Worm (Caenorhabditis elegans) whole organism, L1 larva: ENCODE measurements around the gene test-1.

ENCODE experiments used
- C04F5.9 ChIP-seq: sonication (generic microtip); optimal IDR thresholded peaks from 2 replicates; lab custom pipeline; 2016; ENCODE audit warnings: missing genetic modification characterization, missing compliant biosample characterization
- C16A3.4 ChIP-seq: fragments of 150-350 bp; optimal IDR thresholded peaks from 2 replicates; lab custom pipeline; 2014; ENCODE audit warnings: missing biosample characterization, missing genetic modification characterization
- C34B4.2 ChIP-seq: sonication (generic microtip); optimal IDR thresholded peaks from 2 replicates; lab custom pipeline; 2017; ENCODE audit warnings: mild to moderate bottlenecking, missing genetic modification characterization, missing compliant biosample characterization
- F16B12.6 ChIP-seq: fragments of 150-350 bp; optimal IDR thresholded peaks from 2 replicates; lab custom pipeline; 2014; ENCODE audit warnings: missing biosample characterization, missing genetic modification characterization
- aha-1 ChIP-seq: fragments of 150-350 bp; optimal IDR thresholded peaks from 2 replicates; lab custom pipeline; 2014; ENCODE audit warnings: missing biosample characterization, missing genetic modification characterization
- alr-1 ChIP-seq: fragments of 200-800 bp; sonication (Bioruptor generic); optimal IDR thresholded peaks from 2 replicates; lab custom pipeline; 2018; ENCODE audit warnings: borderline replicate concordance, mild to moderate bottlenecking, missing genetic modification characterization, missing compliant biosample characterization
- aly-2 ChIP-seq: fragments of 150-350 bp; optimal IDR thresholded peaks from 2 replicates; lab custom pipeline; 2014; ENCODE audit warnings: missing biosample characterization, missing genetic modification characterization
- ama-1 ChIP-seq: fragments of 150-350 bp; optimal IDR thresholded peaks from 2 replicates; lab custom pipeline; 2014
- ceh-63 ChIP-seq: fragments of 200-800 bp; sonication (Bioruptor generic); optimal IDR thresholded peaks from 2 replicates; lab custom pipeline; 2018; ENCODE audit warnings: mild to moderate bottlenecking, missing genetic modification characterization, missing compliant biosample characterization
- ceh-82 ChIP-seq, 3 experiments: fragments of 150-350 bp in 1 of 3; sonication (generic microtip) in 2 of 3; optimal IDR thresholded peaks; 2 replicates each; lab custom pipeline; 2014 to 2017; ENCODE audit warnings: missing biosample characterization in 3 of 3, missing genetic modification characterization in 3 of 3
- ceh-88 ChIP-seq: fragments of 200-800 bp; sonication (Bioruptor generic); IDR thresholded peaks from 2 replicates; pipeline ENCODE4 v1.3.6; 2022; ENCODE audit warnings: missing genetic modification characterization, missing compliant biosample characterization
- ces-1 ChIP-seq: fragments of 150-350 bp; optimal IDR thresholded peaks from 2 replicates; lab custom pipeline; 2014; ENCODE audit warnings: missing biosample characterization, missing genetic modification reagents, missing genetic modification characterization
- dpl-1 ChIP-seq, 3 experiments: fragments of 150-350 bp in 2 of 3; sonication (generic microtip) in 1 of 3; optimal IDR thresholded peaks; 2 replicates each; lab custom pipeline; 2014 to 2017; ENCODE audit warnings: missing biosample characterization in 3 of 3, missing genetic modification characterization in 3 of 3, missing genetic modification reagents in 3 of 3
- egl-13 ChIP-seq: sonication (generic microtip); optimal IDR thresholded peaks from 2 replicates; lab custom pipeline; 2016; ENCODE audit warnings: missing genotype, missing genetic modification reagents, missing genetic modification characterization, missing compliant biosample characterization
- elt-2 ChIP-seq: sonication (generic microtip); optimal IDR thresholded peaks from 2 replicates; lab custom pipeline; 2016; ENCODE audit warnings: missing genetic modification characterization, mild to moderate bottlenecking, inconsistent platforms, missing compliant biosample characterization, missing genetic modification reagents
- ets-5 ChIP-seq: fragments of 200-800 bp; sonication (Bioruptor generic); IDR thresholded peaks from 2 replicates; pipeline ENCODE4 v1.3.6; 2022; ENCODE audit warnings: missing genetic modification characterization, missing compliant biosample characterization
- fkh-4 ChIP-seq: sonication (generic microtip); optimal IDR thresholded peaks from 2 replicates; lab custom pipeline; 2016; ENCODE audit warnings: missing compliant biosample characterization, missing genetic modification characterization, borderline replicate concordance
- grh-1 ChIP-seq: fragments of 200-800 bp; sonication (Bioruptor generic); IDR thresholded peaks from 2 replicates; pipeline ENCODE4 v1.3.6; 2022; ENCODE audit warnings: missing genetic modification reagents, missing genetic modification characterization, missing compliant biosample characterization
- hlh-17 ChIP-seq: fragments of 200-800 bp; sonication (Bioruptor generic); optimal IDR thresholded peaks from 2 replicates; lab custom pipeline; 2018; ENCODE audit warnings: missing genetic modification characterization, mild to moderate bottlenecking, missing compliant biosample characterization, moderate library complexity, borderline replicate concordance
- hlh-4 ChIP-seq: sonication (generic microtip); optimal IDR thresholded peaks from 2 replicates; lab custom pipeline; 2016; ENCODE audit warnings: mild to moderate bottlenecking, missing genetic modification characterization, missing compliant biosample characterization
- hpl-2 ChIP-seq: fragments of 150-350 bp; optimal IDR thresholded peaks from 2 replicates; lab custom pipeline; 2014; ENCODE audit warnings: missing biosample characterization, missing genetic modification reagents, missing genetic modification characterization
- irx-1 ChIP-seq: sonication (generic microtip); optimal IDR thresholded peaks from 2 replicates; lab custom pipeline; 2016; ENCODE audit warnings: missing genetic modification characterization, missing compliant biosample characterization
- isw-1 ChIP-seq: fragments of 200-800 bp; sonication (Bioruptor generic); IDR thresholded peaks from 2 replicates; pipeline ENCODE4 v1.3.6; 2022; ENCODE audit warnings: missing genetic modification characterization, missing compliant biosample characterization
- lin-13 ChIP-seq: fragments of 150-350 bp; optimal IDR thresholded peaks from 2 replicates; lab custom pipeline; 2014; ENCODE audit warnings: missing biosample characterization, missing genetic modification reagents, missing genetic modification characterization
- lin-15B ChIP-seq: fragments of 150-350 bp; sonication (generic microtip); optimal IDR thresholded peaks from 3 replicates; lab custom pipeline; 2014; ENCODE audit warnings: missing biosample characterization, missing genetic modification characterization
- lsy-2 ChIP-seq, 2 experiments: fragments of 150-350 bp; optimal IDR thresholded peaks; 2 replicates each; lab custom pipeline; 2014; ENCODE audit warnings: missing biosample characterization in 2 of 2, missing genetic modification characterization in 2 of 2
- mab-9 ChIP-seq: fragments of 200-800 bp; sonication (Bioruptor generic); IDR thresholded peaks from 2 replicates; pipeline ENCODE4 v1.3.6; 2022; ENCODE audit warnings: missing genetic modification reagents, missing genetic modification characterization, missing compliant biosample characterization
- mef-2 ChIP-seq: fragments of 150-350 bp; optimal IDR thresholded peaks from 2 replicates; lab custom pipeline; 2014; ENCODE audit warnings: missing biosample characterization, missing genetic modification characterization
- mep-1 ChIP-seq: fragments of 150-350 bp; optimal IDR thresholded peaks from 2 replicates; lab custom pipeline; 2014; ENCODE audit warnings: missing biosample characterization, missing genetic modification characterization
- nhr-11 ChIP-seq: fragments of 150-350 bp; optimal IDR thresholded peaks from 2 replicates; lab custom pipeline; 2014; ENCODE audit warnings: missing biosample characterization, missing genetic modification characterization
- nhr-237 ChIP-seq: fragments of 150-350 bp; optimal IDR thresholded peaks from 2 replicates; lab custom pipeline; 2014; ENCODE audit warnings: missing biosample characterization, missing genetic modification characterization
- nhr-28 ChIP-seq: fragments of 150-350 bp; optimal IDR thresholded peaks from 2 replicates; lab custom pipeline; 2014; ENCODE audit warnings: missing biosample characterization, missing genetic modification characterization
- nhr-76 ChIP-seq: sonication (generic microtip); optimal IDR thresholded peaks from 2 replicates; lab custom pipeline; 2017; ENCODE audit warnings: missing biosample characterization, missing genetic modification characterization
- nhr-77 ChIP-seq: fragments of 150-350 bp; optimal IDR thresholded peaks from 2 replicates; lab custom pipeline; 2014; ENCODE audit warnings: missing biosample characterization, missing genetic modification characterization
- nhr-85 ChIP-seq: sonication (generic microtip); peaks from one replicate; lab custom pipeline; 2016; ENCODE audit warnings: missing genetic modification characterization, inconsistent platforms, missing compliant biosample characterization
- nhr-90 ChIP-seq: sonication (generic microtip); optimal IDR thresholded peaks from 2 replicates; lab custom pipeline; 2016; ENCODE audit warnings: mild to moderate bottlenecking, missing genetic modification characterization, missing compliant biosample characterization; ENCODE audit not compliant: poor library complexity
- pag-3 ChIP-seq: sonication (generic microtip); optimal IDR thresholded peaks from 2 replicates; lab custom pipeline; 2017; ENCODE audit warnings: missing genetic modification characterization, mild to moderate bottlenecking, missing compliant biosample characterization, antibody characterized with exemption, borderline replicate concordance; ENCODE audit not compliant: insufficient read depth
- pax-3 ChIP-seq: fragments of 200-800 bp; sonication (Bioruptor generic); optimal IDR thresholded peaks from 2 replicates; lab custom pipeline; 2018; ENCODE audit warnings: mild to moderate bottlenecking, missing genetic modification characterization, moderate library complexity, missing compliant biosample characterization
- pqm-1 ChIP-seq: sonication (generic microtip); optimal IDR thresholded peaks from 3 replicates; lab custom pipeline; 2017; ENCODE audit warnings: missing biosample characterization, missing genetic modification characterization
- snu-23 ChIP-seq: sonication (generic microtip); optimal IDR thresholded peaks from 2 replicates; lab custom pipeline; 2016; ENCODE audit warnings: missing genetic modification characterization, missing compliant biosample characterization
- sox-4 ChIP-seq: sonication (generic microtip); optimal IDR thresholded peaks from 2 replicates; lab custom pipeline; 2016; ENCODE audit warnings: missing genetic modification characterization, missing compliant biosample characterization
- sptf-1 ChIP-seq: fragments of 150-350 bp; optimal IDR thresholded peaks from 2 replicates; lab custom pipeline; 2014; ENCODE audit warnings: missing biosample characterization, missing genetic modification characterization
- sup-37 ChIP-seq: fragments of 200-800 bp; sonication (Bioruptor generic); optimal IDR thresholded peaks from 2 replicates; lab custom pipeline; 2018; ENCODE audit warnings: mild to moderate bottlenecking, missing genetic modification characterization, missing compliant biosample characterization
- tlp-1 ChIP-seq: fragments of 150-350 bp; optimal IDR thresholded peaks from 2 replicates; lab custom pipeline; 2014; ENCODE audit warnings: missing biosample characterization, missing genetic modification characterization
- unc-130 ChIP-seq: fragments of 150-350 bp; optimal IDR thresholded peaks from 2 replicates; lab custom pipeline; 2017; ENCODE audit warnings: missing biosample characterization, missing genetic modification characterization, inconsistent platforms
- unc-86 ChIP-seq: sonication (generic microtip); optimal IDR thresholded peaks from 2 replicates; lab custom pipeline; 2016; ENCODE audit warnings: missing genetic modification characterization, missing compliant biosample characterization
- unc-98 ChIP-seq: fragments of 200-800 bp; sonication (Bioruptor generic); IDR thresholded peaks from 2 replicates; pipeline ENCODE4 v1.3.6; 2022; ENCODE audit warnings: missing genetic modification characterization, missing compliant biosample characterization
- ztf-4 ChIP-seq: fragments of 150-350 bp; optimal IDR thresholded peaks from 2 replicates; lab custom pipeline; 2014; ENCODE audit warnings: missing biosample characterization, missing genetic modification characterization

test-1 gene

DNA sequence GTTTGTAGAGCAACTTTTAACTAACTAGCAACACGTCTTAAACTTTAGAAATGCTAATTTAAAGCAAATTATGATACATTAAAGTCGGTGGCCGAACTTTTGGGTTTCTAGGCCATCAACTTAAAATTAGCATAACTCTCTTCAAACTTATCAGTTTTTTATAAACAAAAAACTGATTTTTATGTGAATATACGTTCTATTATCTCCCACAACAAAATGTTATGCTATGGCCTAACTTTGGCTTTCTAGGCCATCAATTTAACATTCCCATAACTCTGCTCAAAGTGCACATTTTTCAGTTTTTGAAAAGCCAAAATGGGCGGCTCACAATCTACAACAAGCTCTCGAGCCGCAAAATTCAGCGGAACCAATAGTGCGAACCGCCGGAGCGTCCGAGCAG lies 38.5 kb downstream of the test-1 start, which contains the start of gene C54E4.1:
Gene C54E4.1, plus strand, starts transcription at position 301 of the 400 bp plus-strand sequence.
- TF ChIP-seq nhr-90 (tag; lab: Kevin White, UChicago) (no peak), hlh-17 (GFP tag; lab: Kevin White, UChicago) (no peak), snu-23 (GFP tag; lab: Kevin White, UChicago) (no peak), isw-1 (GFP tag; lab: Robert Waterston, UW) (no peak), alr-1 (tag; lab: Kevin White, UChicago) (no peak), ceh-63 (GFP tag; lab: Kevin White, UChicago) (no peak), lin-15B (tag; lab: Kevin White, UChicago) (no peak), pqm-1 (tag; lab: Kevin White, UChicago) (no peak), elt-2 (tag; lab: Kevin White, UChicago) (no peak), nhr-237 (tag; lab: Kevin White, UChicago) (no peak), grh-1 (no peak), ets-5 (GFP tag; lab: Robert Waterston, UW) (no peak), pax-3 (tag; lab: Kevin White, UChicago) (no peak), hlh-4 (tag; lab: Kevin White, UChicago) (no peak), egl-13 (tag; lab: Kevin White, UChicago) (no peak), mef-2 (tag; lab: Kevin White, UChicago) (no peak), tlp-1 (no peak)

DNA sequence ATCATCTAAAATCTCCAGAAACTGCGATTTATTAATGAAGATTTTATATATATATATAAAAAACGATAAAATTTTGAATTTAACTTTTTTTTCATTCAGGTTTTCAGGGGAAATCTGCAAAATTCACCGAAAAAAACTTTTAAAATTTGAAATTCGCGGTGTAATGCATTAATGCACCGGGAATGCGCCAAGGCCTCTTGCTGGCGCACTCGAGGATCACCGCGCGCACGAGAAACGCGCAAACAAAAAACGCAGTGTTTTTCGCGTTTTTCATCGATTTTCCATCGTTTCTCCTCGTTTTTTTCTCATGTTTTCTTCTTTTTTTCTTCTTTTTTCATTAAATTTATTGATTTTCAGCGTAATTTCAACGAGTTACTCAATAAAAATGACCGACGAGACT lies 40.8 kb downstream of the test-1 start, which contains the start of gene hrpu-2:
Gene hrpu-2, plus strand, starts transcription at position 352 of the 400 bp plus-strand sequence.
- TF ChIP-seq C04F5.9 (peak; percentile 73), ztf-4 (tag; lab: Kevin White, UChicago) (peak; percentile 75), aha-1 (tag; lab: Kevin White, UChicago) (peak; percentile 35), sox-4 (tag; lab: Kevin White, UChicago) (peak; percentile 80), F16B12.6 (peak; percentile 62), nhr-90 (tag; lab: Kevin White, UChicago) (peak; percentile 90), lsy-2 (tag; optimal IDR thresholded peaks at IDR 0.05; lab: Kevin White, UChicago) (peak; percentile 91 to 93), elt-2 (tag; lab: Kevin White, UChicago) (peak; percentile 70), fkh-4 (peak; percentile 24), hlh-4 (tag; lab: Kevin White, UChicago) (no peak), unc-86 (tag; lab: Kevin White, UChicago) (peak; percentile 88), pag-3 (tag; lab: Kevin White, UChicago) (no peak), irx-1 (peak; percentile 89), tlp-1 (no peak), ces-1 (GFP tag; lab: Kevin White, UChicago) (no peak), grh-1 (peak; percentile 91), mab-9 (GFP tag; lab: Robert Waterston, UW) (peak; percentile 86), nhr-77 (peak; percentile 65), C34B4.2 (tag; lab: Kevin White, UChicago) (no peak), ceh-63 (GFP tag; lab: Kevin White, UChicago) (no peak), nhr-28 (tag; lab: Kevin White, UChicago) (no peak), lin-13 (GFP tag; lab: Kevin White, UChicago) (peak; percentile 90), sup-37 (GFP tag; lab: Kevin White, UChicago) (peak; percentile 84), C16A3.4 (tag; lab: Kevin White, UChicago) (peak; percentile 75), ceh-88 (GFP tag; lab: Robert Waterston, UW) (peak; percentile 60), unc-130 (peak; percentile 11), nhr-76 (tag; lab: Kevin White, UChicago) (no peak), mep-1 (tag; lab: Kevin White, UChicago) (peak; percentile 94), pax-3 (tag; lab: Kevin White, UChicago) (peak; percentile 80), ama-1 (lab: Kevin White, UChicago) (peak; percentile 50), aly-2 (tag; lab: Kevin White, UChicago) (peak; percentile 85), sptf-1 (tag; lab: Kevin White, UChicago) (no peak), dpl-1 (GFP tag; optimal IDR thresholded peaks at IDR 0.05; lab: Kevin White, UChicago) (peak; percentile 98), hpl-2 (GFP tag; lab: Kevin White, UChicago) (peak; percentile 64), egl-13 (tag; lab: Kevin White, UChicago) (peak; percentile 83), nhr-237 (tag; lab: Kevin White, UChicago) (peak; percentile 7), snu-23 (GFP tag; lab: Kevin White, UChicago) (peak; percentile 92), lin-15B (tag; lab: Kevin White, UChicago) (peak; percentile 75), mef-2 (tag; lab: Kevin White, UChicago) (peak; percentile 42), ceh-82 (tag; optimal IDR thresholded peaks at IDR 0.05; lab: Kevin White, UChicago) (peak; percentile 86 to 94 (median 93)), nhr-11 (peak; percentile 64), unc-98 (GFP tag; lab: Robert Waterston, UW) (peak; percentile 41; the same call in 1 of the 2 replicates), alr-1 (tag; lab: Kevin White, UChicago) (no peak), nhr-85 (tag; lab: Kevin White, UChicago) (peak; percentile 89)
